Worm (Caenorhabditis elegans): ENCODE data around the gene F22E5.2.

The F22E5.2 gene

ce11 chrII:2710919-2711318, 45.7 kb downstream of the F22E5.2 start, which contains the start of gene T05A8.2:
Gene T05A8.2, minus strand, starts transcription at chrII:2711019.
- TF ChIP-seq ets-7 (tag; optimal IDR thresholded peaks at IDR 0.05): no peak
